Worm (Caenorhabditis elegans): Measurements from ENCODE around the gene lpd-7.

The lpd-7 gene

DNA sequence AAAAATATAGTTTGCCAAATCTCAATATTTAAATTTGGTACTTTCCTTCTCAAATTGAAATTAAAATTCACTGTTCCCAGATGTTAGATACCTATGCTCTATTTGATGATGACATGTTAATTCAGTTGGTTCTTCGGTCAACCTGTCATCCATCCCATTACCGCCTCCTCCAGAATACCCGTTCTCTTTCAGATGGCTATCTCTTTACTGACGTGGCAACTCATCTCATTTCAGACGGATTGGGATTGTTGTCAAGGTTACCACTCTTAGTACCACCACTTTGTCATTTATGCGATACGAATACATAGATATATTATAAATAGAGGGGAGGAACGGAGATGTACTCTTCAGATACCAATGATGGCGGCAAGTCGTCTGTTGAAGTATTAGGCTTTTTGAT is 48.2 kb downstream of the lpd-7 start:
- peak; percentile 31 for TF ChIP-seq elt-1 (tag; optimal IDR thresholded peaks at IDR 0.05; ENCODE audit: borderline replicate concordance, insufficient read depth)
- peak; percentile 29 for TF ChIP-seq unc-62 (GFP tag; optimal IDR thresholded peaks at IDR 0.05)
- TF ChIP-seq nhr-2 (tag; optimal IDR thresholded peaks at IDR 0.05) = peak; percentile 75
- TF ChIP-seq mep-1 (tag; optimal IDR thresholded peaks at IDR 0.05) = no peak

ce11 chrIII:7622922-7623321 is 49.8 kb downstream of the lpd-7 start:
- TF ChIP-seq elt-1 (tag; optimal IDR thresholded peaks at IDR 0.05; ENCODE audit: borderline replicate concordance, insufficient read depth) (peak; percentile 32), unc-39 (tag; optimal IDR thresholded peaks at IDR 0.05) (no peak), ham-2 (GFP tag; optimal IDR thresholded peaks at IDR 0.05) (peak; percentile 38)
